Worm (Caenorhabditis elegans): ENCODE measurements around the gene srbc-63.

DNA sequence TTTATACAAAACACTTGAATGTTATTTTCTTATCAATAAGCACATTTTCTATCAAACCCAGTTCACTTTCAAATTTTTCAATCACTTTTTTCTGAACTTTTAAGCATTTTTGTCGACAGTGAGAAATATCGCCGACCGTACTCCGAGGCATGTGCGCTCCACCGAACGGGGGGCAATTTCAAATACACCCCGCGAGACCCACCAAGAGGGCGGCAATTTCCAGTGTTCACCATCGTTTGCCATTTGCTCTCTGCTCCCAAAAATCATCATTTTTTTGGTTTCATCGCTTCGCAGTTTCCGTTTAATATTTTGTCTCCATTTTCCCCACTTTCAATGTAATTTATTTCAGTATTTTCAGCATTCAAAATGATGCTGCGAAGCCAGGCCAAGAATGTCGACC, 17.2 kb downstream of the srbc-63 start, which contains the start of gene cyb-3:
- TF ChIP-seq nhr-237 (tag; optimal IDR thresholded peaks at IDR 0.05) (no peak), snpc-4 (tag; optimal IDR thresholded peaks at IDR 0.05) (no peak), sem-2 (GFP tag; optimal IDR thresholded peaks at IDR 0.05) (no peak), pha-4 (tag; optimal IDR thresholded peaks at IDR 0.05) (no peak), unc-62 (GFP tag; optimal IDR thresholded peaks at IDR 0.05) (no peak), mep-1 (tag; optimal IDR thresholded peaks at IDR 0.05) (no peak), nhr-12 (tag; optimal IDR thresholded peaks at IDR 0.05) (no peak), lin-13 (tag; optimal IDR thresholded peaks at IDR 0.05) (no peak), bed-3 (GFP tag; optimal IDR thresholded peaks at IDR 0.05) (no peak), elt-3 (tag; optimal IDR thresholded peaks at IDR 0.05) (no peak)
